Worm (Caenorhabditis elegans) whole organism, early embryonic: ENCODE data around the gene Y39G8B.9.
"Not testable (repeated sequence)": the region's sequence is repeated elsewhere in the genome, so short reads cannot be mapped to it uniquely, and the experiment has no call there.

Experiments
- B0310.2 ChIP-seq: sonication (generic microtip); optimal IDR thresholded peaks from 2 replicates; lab custom pipeline; 2016; ENCODE audit warnings: mild to moderate bottlenecking, missing genetic modification characterization, missing compliant biosample characterization
- F13C5.2 ChIP-seq: sonication (generic microtip); optimal IDR thresholded peaks from 2 replicates; lab custom pipeline; 2017; ENCODE audit warnings: mild to moderate bottlenecking, missing genetic modification characterization, inconsistent platforms, missing compliant biosample characterization
- ceh-13 ChIP-seq: fragments of 200-800 bp; sonication (Bioruptor generic); optimal IDR thresholded peaks from 2 replicates; lab custom pipeline; 2018; ENCODE audit warnings: mild to moderate bottlenecking, missing genetic modification characterization, missing compliant biosample characterization
- ceh-36 ChIP-seq: sonication (generic microtip); optimal IDR thresholded peaks from 2 replicates; lab custom pipeline; 2016; ENCODE audit warnings: missing genetic modification characterization, inconsistent platforms, missing compliant biosample characterization
- ets-7 ChIP-seq: sonication (generic microtip); optimal IDR thresholded peaks from 2 replicates; lab custom pipeline; 2016; ENCODE audit warnings: missing genotype, missing genetic modification characterization, missing compliant biosample characterization
- flt-1 ChIP-seq: fragments of 200-800 bp; sonication (Bioruptor generic); IDR thresholded peaks from 2 replicates; pipeline ENCODE4 v1.3.6; 2022; ENCODE audit warnings: missing genetic modification characterization, missing compliant biosample characterization
- hmbx-1 ChIP-seq: sonication (generic microtip); optimal IDR thresholded peaks from 2 replicates; lab custom pipeline; 2016; ENCODE audit warnings: mild to moderate bottlenecking, missing genetic modification characterization, missing compliant biosample characterization
- hmg-4 ChIP-seq: fragments of 200-800 bp; sonication (Bioruptor generic); optimal IDR thresholded peaks from 2 replicates; lab custom pipeline; 2018; ENCODE audit warnings: mild to moderate bottlenecking, missing genetic modification characterization, missing compliant biosample characterization
- hnd-1 ChIP-seq: sonication (generic microtip); optimal IDR thresholded peaks from 2 replicates; lab custom pipeline; 2016; ENCODE audit warnings: missing genetic modification characterization, missing compliant biosample characterization
- pes-1 ChIP-seq: fragments of 200-800 bp; sonication (Bioruptor generic); IDR thresholded peaks from 2 replicates; pipeline ENCODE4 v1.3.6; 2022; ENCODE audit warnings: missing genetic modification reagents, missing genetic modification characterization, missing compliant biosample characterization
- scrt-1 ChIP-seq: fragments of 200-800 bp; sonication (Bioruptor generic); IDR thresholded peaks from 2 replicates; pipeline ENCODE4 v1.3.6; 2022; ENCODE audit warnings: missing genetic modification characterization, missing compliant biosample characterization
- sea-1 ChIP-seq: fragments of 200-800 bp; sonication (Bioruptor generic); conservative IDR thresholded peaks from 2 replicates; pipeline ENCODE4 v1.3.6; 2022; ENCODE audit warnings: missing genetic modification characterization, missing compliant biosample characterization
- tbx-11 ChIP-seq: fragments of 200-800 bp; sonication (Bioruptor generic); IDR thresholded peaks from 2 replicates; pipeline ENCODE4 v1.3.6; 2022; ENCODE audit warnings: missing genetic modification characterization, missing compliant biosample characterization
- tbx-37 ChIP-seq: fragments of 200-800 bp; sonication (Bioruptor generic); conservative IDR thresholded peaks from 2 replicates; pipeline ENCODE4 v1.3.6; 2022; ENCODE audit warnings: missing genetic modification reagents, missing genetic modification characterization, missing compliant biosample characterization
- tra-4 ChIP-seq: sonication (generic microtip); optimal IDR thresholded peaks from 2 replicates; lab custom pipeline; 2017; ENCODE audit warnings: missing genetic modification characterization, missing compliant biosample characterization

The Y39G8B.9 gene

DNA sequence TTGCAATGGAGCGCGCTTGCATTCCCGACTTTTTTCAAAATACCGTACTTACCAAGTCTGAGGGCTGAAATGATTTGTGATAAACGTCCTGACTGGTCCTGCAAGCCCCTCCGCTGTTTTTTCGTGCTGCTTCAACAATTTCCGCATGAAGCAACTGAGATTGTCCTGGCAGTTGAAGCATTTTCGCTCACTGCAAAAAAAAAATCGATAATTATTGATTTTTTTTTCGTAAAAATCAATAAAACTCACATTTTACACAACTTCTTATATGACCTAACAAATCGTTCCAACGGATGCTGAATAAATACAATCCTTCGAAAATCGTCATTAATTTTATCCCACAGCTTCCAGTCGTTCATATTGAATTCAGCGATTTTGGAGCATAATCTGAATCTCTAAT is 37.7 kb downstream of the Y39G8B.9 start:
- no peak for TF ChIP-seq tbx-37 (GFP tag; lab: Robert Waterston, UW)
- TF ChIP-seq ceh-13 (GFP tag; lab: Kevin White, UChicago) = no peak
- no peak for TF ChIP-seq flt-1 (GFP tag; lab: Robert Waterston, UW)
- no peak for TF ChIP-seq scrt-1 (GFP tag; lab: Robert Waterston, UW)
- no peak for TF ChIP-seq ets-7 (tag; lab: Kevin White, UChicago)
- no peak for TF ChIP-seq hmbx-1 (tag; lab: Kevin White, UChicago)
- TF ChIP-seq hnd-1 = no peak
- no peak for TF ChIP-seq ceh-36 (tag; lab: Kevin White, UChicago)
- TF ChIP-seq B0310.2 (tag; lab: Kevin White, UChicago) = no peak
- TF ChIP-seq tra-4 (tag; lab: Kevin White, UChicago) = no peak
- TF ChIP-seq hmg-4 (GFP tag; lab: Kevin White, UChicago) = no peak

ce11 chrII:14019625-14020024 is 38.5 kb downstream of the Y39G8B.9 start:
- TF ChIP-seq scrt-1 (GFP tag; lab: Robert Waterston, UW) (0 out of 2 replicates have a peak, but pooled peaks have one; percentile 43), tbx-37 (GFP tag; lab: Robert Waterston, UW) (peak; percentile 37), tbx-11 (GFP tag; lab: Robert Waterston, UW) (peak; percentile 63; the same call in 1 of the 2 replicates), hmg-4 (GFP tag; lab: Kevin White, UChicago) (peak; percentile 36), pes-1 (GFP tag; lab: Robert Waterston, UW) (peak; percentile 68; the same call in 1 of the 2 replicates), sea-1 (0 out of 2 replicates have a peak, but pooled peaks have one; percentile 51)

DNA sequence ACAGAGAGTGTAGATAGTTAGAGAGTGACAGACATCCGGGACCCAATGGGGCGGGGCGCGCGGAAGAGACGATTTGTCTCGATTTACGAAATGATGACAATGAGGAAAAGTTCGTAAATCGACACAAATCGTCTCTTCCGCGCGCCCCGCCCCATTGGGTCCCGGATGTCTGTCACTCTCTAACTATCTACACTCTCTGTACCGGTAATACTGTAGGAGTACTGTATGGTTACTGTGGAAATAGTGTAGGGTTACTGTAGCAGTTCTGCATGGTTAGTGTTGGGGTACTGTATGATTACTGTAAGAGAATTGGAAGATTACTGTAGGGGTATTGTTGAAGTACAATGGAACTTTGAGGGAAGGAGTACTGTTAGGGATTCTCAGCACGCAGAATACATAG is 40.1 kb downstream of the Y39G8B.9 start, which contains the start of gene F01D5.10:
Gene F01D5.10, minus strand, starts transcription at position 101 of the 400 bp plus-strand sequence.
- not testable (repeated sequence) for TF ChIP-seq hnd-1; F13C5.2 (tag; lab: Kevin White, UChicago); ets-7 (tag; lab: Kevin White, UChicago)
